Fruit fly (Drosophila melanogaster) Kc167 (cell line): Measurements from ENCODE around the gene CG44139.

ENCODE experiments used
- Myc ChIP-seq: fragments of >200 bp; optimal IDR thresholded peaks from 2 replicates; lab custom pipeline; 2017; ENCODE audit warnings: missing external identifiers
- Sin3A ChIP-seq: fragments of >200 bp; optimal IDR thresholded peaks from 2 replicates; lab custom pipeline; 2018; ENCODE audit warnings: missing external identifiers
- h ChIP-seq: fragments of >200 bp; optimal IDR thresholded peaks from 3 replicates; lab custom pipeline; 2018; ENCODE audit warnings: missing external identifiers
- insv ChIP-seq: fragments of >200 bp; optimal IDR thresholded peaks from 3 replicates; lab custom pipeline; 2018; ENCODE audit warnings: missing external identifiers
- psq ChIP-seq: fragments of >200 bp; optimal IDR thresholded peaks from 2 replicates; lab custom pipeline; 2017; ENCODE audit warnings: missing external identifiers
- ttk ChIP-seq: sonication (Bioruptor generic); optimal IDR thresholded peaks from 2 replicates; lab custom pipeline; 2017; ENCODE audit warnings: missing external identifiers

The CG44139 gene

dm6 chr2L:2428209-2428488, 3.6 kb downstream of the CG44139 start, which contains the start of gene dpp:
Gene dpp, plus strand, starts transcription at chr2L:2428372.
- TF ChIP-seq insv (lab: Kevin White, UChicago) (no peak), Sin3A (lab: Kevin White, UChicago) (no peak), Myc (lab: Kevin White, UChicago) (no peak), h (no peak), ttk (no peak), psq (lab: Kevin White, UChicago) (no peak)

DNA sequence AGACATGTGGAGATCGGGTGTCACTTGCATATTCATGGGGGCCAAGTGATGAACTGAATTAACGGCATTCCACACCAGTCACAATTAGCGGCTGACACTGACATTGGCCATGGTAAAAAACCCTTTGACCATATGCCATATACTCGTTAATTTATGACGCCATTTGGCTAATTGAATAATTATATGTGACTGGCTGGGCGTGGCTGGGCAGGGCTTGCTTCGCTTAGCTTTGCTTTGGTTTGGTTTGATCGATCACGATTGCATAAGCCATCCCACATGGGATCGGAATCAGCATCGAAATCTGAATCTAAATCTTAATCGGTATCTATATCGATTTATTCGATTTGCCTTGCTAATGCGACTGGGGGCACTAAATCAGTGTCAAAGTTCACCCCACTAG, 5.0 kb downstream of the CG44139 start:
- TF ChIP-seq h (no peak), psq (lab: Kevin White, UChicago) (no peak), insv (lab: Kevin White, UChicago) (no peak), Myc (lab: Kevin White, UChicago) (no peak), Sin3A (lab: Kevin White, UChicago) (no peak), ttk (no peak)

DNA sequence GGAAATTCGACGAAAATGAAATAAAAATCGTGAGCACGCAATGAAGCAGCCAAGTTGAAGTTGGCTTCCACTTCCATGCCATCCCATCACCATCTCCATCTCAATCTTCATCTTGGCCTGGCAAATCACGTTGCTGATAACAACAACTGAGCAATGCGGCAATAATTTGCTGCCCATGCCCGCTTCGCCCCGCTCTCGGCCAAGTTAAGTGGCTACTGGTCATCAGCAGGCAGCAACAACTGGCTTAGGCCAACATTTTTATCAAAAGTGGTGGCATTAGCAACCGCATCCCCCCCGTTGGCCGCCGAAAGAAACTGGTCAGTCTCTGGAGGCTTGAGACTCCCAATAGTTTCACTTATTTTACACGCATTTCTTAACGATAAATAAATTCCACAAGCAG, 5.7 kb downstream of the CG44139 start:
- TF ChIP-seq insv (lab: Kevin White, UChicago) (no peak), psq (lab: Kevin White, UChicago) (no peak), Myc (lab: Kevin White, UChicago) (no peak), h (no peak), Sin3A (lab: Kevin White, UChicago) (no peak), ttk (no peak)

DNA sequence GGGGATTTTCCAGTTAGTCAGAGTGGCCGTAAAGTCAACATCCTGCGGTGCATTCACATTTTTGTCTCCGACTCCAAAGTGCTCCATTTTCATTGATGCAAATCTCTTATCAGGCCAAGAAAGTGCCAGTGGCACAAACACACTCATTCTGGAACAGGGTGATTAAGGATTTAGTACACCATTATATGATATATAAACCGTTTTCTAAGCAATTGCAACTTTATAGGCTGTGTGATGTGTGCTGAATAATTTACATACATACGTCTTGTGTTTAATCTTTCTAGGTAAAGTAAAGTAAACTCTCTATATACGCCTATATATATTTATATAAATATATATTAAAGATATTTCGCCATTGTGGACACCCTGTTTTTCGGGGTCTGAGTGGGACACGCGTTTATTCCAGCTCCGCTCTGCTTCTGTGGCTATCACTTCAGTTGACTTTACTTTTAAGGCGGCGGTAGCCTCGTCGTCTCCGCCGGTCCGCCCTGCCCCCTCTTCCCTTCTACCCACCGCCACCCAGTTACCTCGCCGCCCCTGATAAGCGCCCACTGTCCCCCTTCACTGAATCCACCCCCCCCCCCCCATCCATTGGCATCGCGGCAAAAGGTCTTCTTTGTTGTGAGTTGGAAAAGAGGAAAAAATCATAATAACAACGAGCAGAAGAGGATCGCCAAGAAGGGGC, 8.4 kb downstream of the CG44139 start:
- no peak for TF ChIP-seq psq (lab: Kevin White, UChicago)
- TF ChIP-seq ttk, result no peak
- no peak for TF ChIP-seq Sin3A (lab: Kevin White, UChicago)
- no peak for TF ChIP-seq h
- TF ChIP-seq Myc (lab: Kevin White, UChicago), result no peak
- no peak for TF ChIP-seq insv (lab: Kevin White, UChicago)

DNA sequence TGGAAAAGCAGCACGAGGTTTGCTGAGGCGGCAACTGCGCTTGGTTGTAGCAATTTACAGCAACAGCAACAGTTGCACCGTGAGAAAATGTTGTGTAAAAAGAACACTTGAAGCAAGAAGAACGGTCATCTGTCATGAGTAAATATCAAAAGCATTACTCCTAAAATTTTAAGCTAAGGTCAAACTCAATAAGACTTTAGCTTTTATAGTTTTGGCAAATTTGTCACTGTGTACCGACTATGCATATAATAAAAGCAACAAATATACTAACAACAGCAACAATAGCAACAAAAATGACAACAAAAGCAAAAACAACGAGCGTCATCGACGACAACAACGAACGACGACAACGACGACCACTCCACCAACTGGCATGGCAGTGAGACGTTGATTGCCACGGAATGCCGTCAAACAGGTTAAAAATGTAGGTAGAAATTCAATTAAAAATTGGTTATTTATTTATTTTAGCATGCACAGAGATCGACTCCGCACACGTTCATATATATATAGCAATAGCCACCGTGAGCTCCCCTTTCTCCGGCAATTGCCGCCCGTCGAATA, 9.0 kb downstream of the CG44139 start:
- TF ChIP-seq Sin3A (lab: Kevin White, UChicago) (no peak), ttk (no peak), h (no peak), insv (lab: Kevin White, UChicago) (no peak), psq (lab: Kevin White, UChicago) (no peak), Myc (lab: Kevin White, UChicago) (no peak)

- no peak for TF ChIP-seq psq (lab: Kevin White, UChicago)
- TF ChIP-seq insv (lab: Kevin White, UChicago), result no peak
- TF ChIP-seq ttk, result no peak
- no peak for TF ChIP-seq Sin3A (lab: Kevin White, UChicago)
- no peak for TF ChIP-seq h
- TF ChIP-seq Myc (lab: Kevin White, UChicago), result no peak
These were observed 9.6 kb downstream of the CG44139 start for dm6 chr2L:2434222-2434621.

- TF ChIP-seq psq (lab: Kevin White, UChicago) (no peak), ttk (no peak), insv (lab: Kevin White, UChicago) (no peak), Sin3A (lab: Kevin White, UChicago) (no peak), Myc (lab: Kevin White, UChicago) (no peak), h (no peak)
These were observed 11.7 kb downstream of the CG44139 start for dm6 chr2L:2436258-2436657.

dm6 chr2L:2438640-2439276, 14.2 kb downstream of the CG44139 start:
- no peak for TF ChIP-seq insv (lab: Kevin White, UChicago)
- no peak for TF ChIP-seq Myc (lab: Kevin White, UChicago)
- no peak for TF ChIP-seq h

dm6 chr2L:2448514-2448913, 23.9 kb downstream of the CG44139 start:
- TF ChIP-seq ttk (no peak), insv (lab: Kevin White, UChicago) (no peak), Myc (lab: Kevin White, UChicago) (no peak), h (no peak), Sin3A (lab: Kevin White, UChicago) (no peak)

dm6 chr2L:2449665-2450064, 25.1 kb downstream of the CG44139 start:
- no peak for TF ChIP-seq ttk
- TF ChIP-seq insv (lab: Kevin White, UChicago), result no peak
- no peak for TF ChIP-seq psq (lab: Kevin White, UChicago)
- TF ChIP-seq Myc (lab: Kevin White, UChicago), result no peak
- TF ChIP-seq Sin3A (lab: Kevin White, UChicago), result no peak
- TF ChIP-seq h, result no peak

- TF ChIP-seq Myc (lab: Kevin White, UChicago) (no peak), h (no peak), ttk (no peak), insv (lab: Kevin White, UChicago) (no peak), Sin3A (lab: Kevin White, UChicago) (no peak), psq (lab: Kevin White, UChicago) (no peak)
These were observed 26.3 kb downstream of the CG44139 start for dm6 chr2L:2450723-2451379.

DNA sequence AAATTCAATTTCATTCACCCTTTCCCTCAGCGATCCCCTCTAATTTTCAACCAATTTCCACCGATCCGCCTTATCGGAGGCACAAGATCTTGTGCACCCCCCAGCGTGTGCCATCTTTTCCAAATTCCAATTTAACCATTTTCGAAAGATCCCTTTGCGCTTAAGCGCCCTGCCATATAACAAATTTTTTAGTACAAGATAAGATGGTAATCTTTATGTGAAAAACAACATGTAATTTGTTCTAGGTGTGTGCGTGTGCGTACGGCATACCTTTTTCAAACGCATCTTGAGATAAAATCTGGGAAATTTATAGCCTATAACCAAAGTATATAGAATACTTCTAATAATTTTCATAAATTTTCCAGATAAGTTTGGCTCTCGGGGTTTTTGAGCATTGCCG, 29.2 kb downstream of the CG44139 start:
- TF ChIP-seq ttk, result no peak
- TF ChIP-seq Myc (lab: Kevin White, UChicago), result no peak
- TF ChIP-seq Sin3A (lab: Kevin White, UChicago), result no peak
- no peak for TF ChIP-seq psq (lab: Kevin White, UChicago)
- no peak for TF ChIP-seq insv (lab: Kevin White, UChicago)
- TF ChIP-seq h, result no peak
